Worm (Caenorhabditis elegans): ENCODE measurements around the gene bir-2.
A peak's percentile ranks its signal among the peaks of the same experiment; 100 is the strongest.

ce11 chrV:13556746-13557145 lies 11.9 kb upstream of the bir-2 start, which contains the start of gene cav-2:
- TF ChIP-seq hmg-20 (GFP tag; IDR thresholded peaks at IDR 0.05): peak; percentile 66; the same call in 1 of the 2 replicates
- TF ChIP-seq zim-3 (tag; optimal IDR thresholded peaks at IDR 0.05): no peak
- TF ChIP-seq ama-1 (optimal IDR thresholded peaks at IDR 0.05): no peak
- no peak for TF ChIP-seq ama-1 (GFP tag; optimal IDR thresholded peaks at IDR 0.05)
- TF ChIP-seq F39B2.1 (GFP tag; IDR thresholded peaks at IDR 0.05): no peak
